Fruit fly (Drosophila melanogaster) whole organism, embryonic: Measurements from ENCODE around the gene Pa1.
A peak's percentile ranks its signal among the peaks of the same experiment; 100 is the strongest.

Experiments
- Asciz ChIP-seq: fragments of 200-800 bp; sonication (Bioruptor generic); optimal IDR thresholded peaks from 2 replicates; lab custom pipeline; 2017; ENCODE audit warnings: missing biosample characterization, mild to moderate bottlenecking, missing genetic modification characterization, missing genetic modification reagents
- BEAF-32 ChIP-seq: fragments of 200-800 bp; sonication (Bioruptor generic); optimal IDR thresholded peaks from 3 replicates; lab custom pipeline; 2017; ENCODE audit warnings: missing biosample characterization, missing genetic modification characterization, mild to moderate bottlenecking, moderate library complexity, missing genetic modification reagents
- CG10267 ChIP-seq: fragments of 200-800 bp; sonication (Bioruptor generic); optimal IDR thresholded peaks from 2 replicates; lab custom pipeline; 2018; ENCODE audit warnings: missing biosample characterization, mild to moderate bottlenecking, missing genetic modification characterization, moderate library complexity
- CG11085 ChIP-seq: fragments of 200-800 bp; sonication (Bioruptor generic); IDR thresholded peaks from 2 replicates; pipeline ENCODE4 v1.3.6; 2022; ENCODE audit warnings: missing biosample characterization, missing genetic modification characterization
- CG11247 ChIP-seq: fragments of 200-800 bp; sonication (Bioruptor generic); IDR thresholded peaks from 2 replicates; pipeline ENCODE4 v1.3.6; 2022; ENCODE audit warnings: missing biosample characterization, missing genetic modification characterization
- CG11560 ChIP-seq: fragments of 200-800 bp; sonication (Bioruptor generic); IDR thresholded peaks from 3 replicates; pipeline ENCODE4 v1.3.6; 2022; ENCODE audit warnings: missing biosample characterization, missing genetic modification characterization
- CG11695 ChIP-seq: fragments of 200-800 bp; sonication (Bioruptor generic); IDR thresholded peaks from 3 replicates; pipeline ENCODE4 v1.3.6; 2022; ENCODE audit warnings: missing biosample characterization, missing genetic modification characterization
- CG13287 ChIP-seq: fragments of 200-800 bp; sonication (Bioruptor generic); IDR thresholded peaks from 2 replicates; pipeline ENCODE4 v1.3.6; 2022; ENCODE audit warnings: missing biosample characterization, missing genetic modification characterization; ENCODE audit not compliant: partially characterized antibody
- CG13775 ChIP-seq: fragments of 200-800 bp; sonication (Bioruptor generic); optimal IDR thresholded peaks from 3 replicates; lab custom pipeline; 2017; ENCODE audit warnings: missing biosample characterization, mild to moderate bottlenecking, missing genetic modification characterization
- CG16863 ChIP-seq: fragments of 200-800 bp; sonication (Bioruptor generic); optimal IDR thresholded peaks from 3 replicates; lab custom pipeline; 2016; ENCODE audit warnings: missing biosample characterization, missing genetic modification characterization
- CG17385 ChIP-seq: fragments of 200-800 bp; sonication (Bioruptor generic); optimal IDR thresholded peaks from 3 replicates; lab custom pipeline; 2018; ENCODE audit warnings: missing biosample characterization, mild to moderate bottlenecking, missing genetic modification characterization
- CG17802 ChIP-seq: fragments of 200-800 bp; sonication (Bioruptor generic); optimal IDR thresholded peaks from 2 replicates; lab custom pipeline; 2018; ENCODE audit warnings: missing biosample characterization, mild to moderate bottlenecking, missing genetic modification characterization, moderate library complexity
- CG30020 ChIP-seq: fragments of 200-800 bp; optimal IDR thresholded peaks from 2 replicates; lab custom pipeline; 2019; ENCODE audit warnings: missing biosample characterization, mild to moderate bottlenecking, missing genetic modification characterization, moderate library complexity
- CG31224 ChIP-seq: fragments of 200-800 bp; sonication (Bioruptor generic); IDR thresholded peaks from 2 replicates; pipeline ENCODE4 v1.3.6; 2022; ENCODE audit warnings: missing biosample characterization, missing genetic modification characterization
- CG3163 ChIP-seq: fragments of 200-800 bp; sonication (Bioruptor generic); optimal IDR thresholded peaks from 3 replicates; lab custom pipeline; 2016; ENCODE audit warnings: missing biosample characterization, missing genetic modification characterization
- CG33557 ChIP-seq: fragments of 200-800 bp; sonication (Bioruptor generic); optimal IDR thresholded peaks from 2 replicates; lab custom pipeline; 2019; ENCODE audit warnings: missing biosample characterization, mild to moderate bottlenecking, missing genetic modification characterization, moderate library complexity
- CG3838 ChIP-seq: fragments of 200-800 bp; sonication (Bioruptor generic); optimal IDR thresholded peaks from 3 replicates; lab custom pipeline; 2016; ENCODE audit warnings: missing biosample characterization, missing genetic modification characterization
- CG4617 ChIP-seq: fragments of 200-800 bp; sonication (Bioruptor generic); optimal IDR thresholded peaks from 3 replicates; lab custom pipeline; 2016; ENCODE audit warnings: missing biosample characterization, missing genetic modification characterization, borderline replicate concordance
- CG6683 ChIP-seq: fragments of 200-800 bp; sonication (Bioruptor generic); optimal IDR thresholded peaks from 2 replicates; lab custom pipeline; 2017; ENCODE audit warnings: missing biosample characterization, mild to moderate bottlenecking, missing genetic modification characterization, missing genetic modification reagents
- CG7745 ChIP-seq: fragments of 200-800 bp; sonication (Bioruptor generic); optimal IDR thresholded peaks from 2 replicates; lab custom pipeline; 2018; ENCODE audit warnings: missing biosample characterization, mild to moderate bottlenecking, missing genetic modification characterization, moderate library complexity
- CG9727 ChIP-seq: fragments of 200-800 bp; sonication (Bioruptor generic); optimal IDR thresholded peaks from 3 replicates; lab custom pipeline; 2017; ENCODE audit warnings: missing biosample characterization, mild to moderate bottlenecking, missing genetic modification characterization
- Camta ChIP-seq: fragments of 200-800 bp; sonication (Bioruptor generic); optimal IDR thresholded peaks from 2 replicates; lab custom pipeline; 2016; ENCODE audit warnings: missing biosample characterization, missing genetic modification characterization
- Doc3 ChIP-seq: fragments of 200-800 bp; sonication (Bioruptor generic); IDR thresholded peaks from 3 replicates; pipeline ENCODE4 v1.3.6; 2022; ENCODE audit warnings: missing biosample characterization, missing genetic modification characterization; ENCODE audit not compliant: partially characterized antibody
- E2f2 ChIP-seq: fragments of 200-800 bp; sonication (Bioruptor generic); IDR thresholded peaks from 2 replicates; pipeline ENCODE4 v1.3.6; 2022; ENCODE audit warnings: missing biosample characterization, missing genetic modification characterization
- HLHmδ ChIP-seq: fragments of 200-800 bp; sonication (Bioruptor generic); optimal IDR thresholded peaks from 2 replicates; lab custom pipeline; 2018; ENCODE audit warnings: missing biosample characterization, mild to moderate bottlenecking, missing genetic modification characterization, moderate library complexity
- Hey ChIP-seq: fragments of 200-800 bp; sonication (Bioruptor generic); optimal IDR thresholded peaks from 3 replicates; lab custom pipeline; 2018; ENCODE audit warnings: missing biosample characterization, mild to moderate bottlenecking, missing genetic modification characterization
- MESR4 ChIP-seq: fragments of 200-800 bp; sonication (Bioruptor generic); optimal IDR thresholded peaks from 2 replicates; lab custom pipeline; 2018; ENCODE audit warnings: missing biosample characterization, mild to moderate bottlenecking, missing genetic modification characterization, moderate library complexity
- Nf-YC ChIP-seq: fragments of 200-800 bp; optimal IDR thresholded peaks from 3 replicates; lab custom pipeline; 2019; ENCODE audit warnings: missing biosample characterization, mild to moderate bottlenecking, missing genetic modification characterization, moderate library complexity
- Opbp ChIP-seq: fragments of 200-800 bp; sonication (Bioruptor generic); IDR thresholded peaks from 3 replicates; pipeline ENCODE4 v1.3.6; 2022; ENCODE audit warnings: missing biosample characterization, missing genetic modification characterization; ENCODE audit not compliant: partially characterized antibody
- Taf1 ChIP-seq: fragments of 200-800 bp; sonication (Bioruptor generic); IDR thresholded peaks from 2 replicates; pipeline ENCODE4 v1.3.6; 2022; ENCODE audit warnings: missing biosample characterization, missing genetic modification characterization
- crp ChIP-seq, 2 experiments: fragments of 200-800 bp; sonication (Bioruptor generic); optimal IDR thresholded peaks; 2 replicates in 1 of 2; 3 replicates in 1 of 2; lab custom pipeline; 2017; ENCODE audit warnings: missing biosample characterization in 2 of 2, missing genetic modification characterization in 2 of 2, mild to moderate bottlenecking in 1 of 2, moderate library complexity in 1 of 2
- da ChIP-seq: fragments of 200-800 bp; sonication (Bioruptor generic); optimal IDR thresholded peaks from 2 replicates; lab custom pipeline; 2016; ENCODE audit warnings: missing biosample characterization, missing genetic modification characterization
- dmrt11E ChIP-seq: fragments of 200-800 bp; sonication (Bioruptor generic); optimal IDR thresholded peaks from 3 replicates; lab custom pipeline; 2018; ENCODE audit warnings: missing biosample characterization, mild to moderate bottlenecking, missing genetic modification characterization, moderate library complexity
- fd64A ChIP-seq: fragments of 200-800 bp; sonication (Bioruptor generic); optimal IDR thresholded peaks from 3 replicates; lab custom pipeline; 2018; ENCODE audit warnings: missing biosample characterization, mild to moderate bottlenecking, missing genetic modification characterization
- ftz-f1 ChIP-seq: fragments of 200-800 bp; sonication (Bioruptor generic); optimal IDR thresholded peaks from 2 replicates; lab custom pipeline; 2016; ENCODE audit warnings: missing biosample characterization, missing genetic modification characterization
- hth ChIP-seq: fragments of >200 bp; optimal IDR thresholded peaks from 2 replicates; lab custom pipeline; 2017; ENCODE audit warnings: inconsistent platforms
- jumu ChIP-seq: fragments of 200-800 bp; sonication (Bioruptor generic); optimal IDR thresholded peaks from 3 replicates; lab custom pipeline; 2016; ENCODE audit warnings: missing biosample characterization, missing genetic modification characterization
- kah ChIP-seq: fragments of 200-800 bp; sonication (Bioruptor generic); optimal IDR thresholded peaks from 2 replicates; lab custom pipeline; 2018; ENCODE audit warnings: missing biosample characterization, mild to moderate bottlenecking, missing genetic modification characterization
- lbe ChIP-seq: fragments of 200-800 bp; sonication (Bioruptor generic); optimal IDR thresholded peaks from 2 replicates; lab custom pipeline; 2016; ENCODE audit warnings: missing biosample characterization, mild to moderate bottlenecking, missing genetic modification characterization
- lov ChIP-seq, 2 experiments: fragments of 200-800 bp in 1 of 2; fragments of >200 bp in 1 of 2; sonication (Bioruptor generic) in 1 of 2; IDR thresholded peaks in 1 of 2; optimal IDR thresholded peaks in 1 of 2; 2 replicates in 1 of 2; 3 replicates in 1 of 2; pipeline versions ENCODE4 v1.3.6 to Lab custom; 2017 to 2022; ENCODE audit warnings: missing biosample characterization in 1 of 2, missing genetic modification characterization in 1 of 2
- nerfin-2 ChIP-seq: fragments of 200-800 bp; sonication (Bioruptor generic); IDR thresholded peaks from 2 replicates; pipeline ENCODE4 v1.3.6; 2022; ENCODE audit warnings: missing biosample characterization, missing genetic modification characterization; ENCODE audit not compliant: partially characterized antibody
- oc ChIP-seq: fragments of 200-800 bp; sonication (Bioruptor generic); optimal IDR thresholded peaks from 2 replicates; lab custom pipeline; 2018; ENCODE audit warnings: missing biosample characterization, mild to moderate bottlenecking, missing genetic modification characterization, moderate library complexity
- peb ChIP-seq: fragments of 200-800 bp; sonication (Bioruptor generic); IDR thresholded peaks from 2 replicates; pipeline ENCODE4 v1.3.6; 2022; ENCODE audit warnings: missing biosample characterization, missing genetic modification characterization
- pnt ChIP-seq: fragments of 200-800 bp; sonication (Bioruptor generic); optimal IDR thresholded peaks from 3 replicates; lab custom pipeline; 2016; ENCODE audit warnings: missing biosample characterization, missing genetic modification characterization
- pros ChIP-seq: fragments of 200-800 bp; sonication (Bioruptor generic); optimal IDR thresholded peaks from 3 replicates; lab custom pipeline; 2019; ENCODE audit warnings: missing biosample characterization, mild to moderate bottlenecking, missing genetic modification characterization, moderate library complexity
- schlank ChIP-seq: fragments of 200-800 bp; sonication (Bioruptor generic); optimal IDR thresholded peaks from 2 replicates; lab custom pipeline; 2018; ENCODE audit warnings: missing biosample characterization, mild to moderate bottlenecking, missing genetic modification characterization
- scrt ChIP-seq: fragments of 200-800 bp; sonication (Bioruptor generic); optimal IDR thresholded peaks from 2 replicates; lab custom pipeline; 2018; ENCODE audit warnings: missing biosample characterization, mild to moderate bottlenecking, missing genetic modification characterization, moderate library complexity
- slbo ChIP-seq: fragments of 200-800 bp; sonication (Bioruptor generic); IDR thresholded peaks from 2 replicates; pipeline ENCODE4 v1.3.6; 2022; ENCODE audit warnings: missing biosample characterization, missing genetic modification characterization
- tx ChIP-seq: fragments of 200-800 bp; sonication (Bioruptor generic); optimal IDR thresholded peaks from 2 replicates; lab custom pipeline; 2016; ENCODE audit warnings: missing biosample characterization, missing genetic modification characterization
- vfl ChIP-seq: fragments of 200-800 bp; sonication (Bioruptor generic); optimal IDR thresholded peaks from 2 replicates; lab custom pipeline; 2016; ENCODE audit warnings: missing biosample characterization, missing genetic modification characterization
- yki ChIP-seq: fragments of >200 bp; optimal IDR thresholded peaks from 3 replicates; lab custom pipeline; 2018

Pa1 gene

DNA sequence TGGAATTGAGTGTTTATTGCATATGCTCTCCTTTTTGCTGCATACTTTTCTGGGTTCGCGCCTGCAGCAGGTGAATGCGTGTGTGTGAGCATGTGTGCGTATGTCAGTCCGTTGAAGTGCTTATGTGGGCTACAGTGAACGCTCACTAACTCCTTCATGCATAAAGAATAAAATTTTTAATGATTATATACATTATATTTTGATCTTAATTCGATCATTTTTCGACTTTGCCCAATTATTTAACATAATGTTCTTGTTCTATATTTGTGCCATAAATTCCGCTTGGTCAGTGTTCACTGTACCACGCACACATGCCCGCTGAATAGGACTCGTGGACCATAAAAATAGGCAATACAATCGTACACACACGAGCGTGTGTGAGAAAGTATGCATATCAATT lies 11.8 kb downstream of the Pa1 start (continued):
- TF ChIP-seq pros (GFP tag; lab: Kevin White, UChicago): no peak
- peak; percentile 60 for TF ChIP-seq slbo (GFP tag; lab: Robert Waterston, UW)
- TF ChIP-seq CG33557 (GFP tag; lab: Kevin White, UChicago): no peak
- no peak for TF ChIP-seq BEAF-32 (GFP tag; lab: Kevin White, UChicago)
- no peak for TF ChIP-seq hth (lab: Kevin White, UChicago)
- TF ChIP-seq Doc3 (GFP tag; lab: Robert Waterston, UW): no peak
- TF ChIP-seq vfl (GFP tag; lab: Kevin White, UChicago): no peak
- no peak for TF ChIP-seq crp (GFP tag; optimal IDR thresholded peaks at IDR 0.05; lab: Kevin White, UChicago)
- no peak for TF ChIP-seq Hey (tag; lab: Kevin White, UChicago)
- no peak for TF ChIP-seq CG4617 (GFP tag; lab: Kevin White, UChicago)
- TF ChIP-seq CG13775: no peak
- no peak for TF ChIP-seq CG3838 (GFP tag; lab: Kevin White, UChicago)
- TF ChIP-seq CG31224 (GFP tag; lab: Robert Waterston, UW): peak; percentile 31; the same call in 1 of the 2 replicates
- TF ChIP-seq yki (lab: Kevin White, UChicago): no peak
- no peak for TF ChIP-seq lov (optimal IDR thresholded peaks at IDR 0.05; lab: Kevin White, UChicago)
- TF ChIP-seq lov (GFP tag; IDR thresholded peaks at IDR 0.05; lab: Robert Waterston, UW): no peak
- TF ChIP-seq HLHmδ (GFP tag; lab: Kevin White, UChicago): no peak
- TF ChIP-seq da: no peak
- no peak for TF ChIP-seq lbe (GFP tag; lab: Kevin White, UChicago)
- no peak for TF ChIP-seq schlank
- no peak for TF ChIP-seq MESR4 (GFP tag; lab: Kevin White, UChicago)
- no peak; the same call in 1 of the 2 replicates for TF ChIP-seq CG11085
- TF ChIP-seq CG6683 (GFP tag; lab: Kevin White, UChicago): no peak
- TF ChIP-seq dmrt11E (tag; lab: Kevin White, UChicago): no peak
- no peak for TF ChIP-seq ftz-f1
- TF ChIP-seq kah: no peak
- TF ChIP-seq CG10267 (tag; lab: Kevin White, UChicago): no peak
- TF ChIP-seq E2f2 (GFP tag; lab: Robert Waterston, UW): peak; percentile 9; the same call in 1 of the 2 replicates
- TF ChIP-seq CG11247: no peak
- no peak for TF ChIP-seq fd64A (GFP tag; lab: Kevin White, UChicago)
- TF ChIP-seq CG16863 (GFP tag; lab: Kevin White, UChicago): no peak
- peak; percentile 52; the same call in 2 of the 3 replicates for TF ChIP-seq CG11695 (GFP tag; lab: Robert Waterston, UW)
- TF ChIP-seq Asciz (GFP tag; lab: Kevin White, UChicago): no peak
- no peak for TF ChIP-seq CG3163 (GFP tag; lab: Kevin White, UChicago)
- TF ChIP-seq CG17385 (GFP tag; lab: Kevin White, UChicago): no peak
- TF ChIP-seq Camta (GFP tag; lab: Kevin White, UChicago): no peak
- no peak for TF ChIP-seq CG30020
- TF ChIP-seq oc: no peak
- TF ChIP-seq nerfin-2 (GFP tag; lab: Robert Waterston, UW): no peak
- TF ChIP-seq CG17802 (tag; lab: Kevin White, UChicago): no peak
- TF ChIP-seq Taf1 (GFP tag; lab: Robert Waterston, UW): peak; percentile 54; the same call in 1 of the 2 replicates
- no peak for TF ChIP-seq Opbp
- TF ChIP-seq CG13287: no peak
- no peak for TF ChIP-seq CG7745 (tag; lab: Kevin White, UChicago)
- no peak for TF ChIP-seq pnt (GFP tag; lab: Kevin White, UChicago)
- TF ChIP-seq tx (GFP tag; lab: Kevin White, UChicago): no peak
- TF ChIP-seq scrt (GFP tag; lab: Kevin White, UChicago): no peak
- TF ChIP-seq Nf-YC (tag; lab: Kevin White, UChicago): no peak
- no peak for TF ChIP-seq peb
- no peak for TF ChIP-seq jumu (GFP tag; lab: Kevin White, UChicago)
- no peak for TF ChIP-seq CG11560 (tag; lab: Robert Waterston, UW)
- TF ChIP-seq CG9727: peak; percentile 38
